Worm (Caenorhabditis elegans): ENCODE results near the gene pfd-5.
A peak's percentile ranks its signal among the peaks of the same experiment; 100 is the strongest.

The pfd-5 gene

DNA sequence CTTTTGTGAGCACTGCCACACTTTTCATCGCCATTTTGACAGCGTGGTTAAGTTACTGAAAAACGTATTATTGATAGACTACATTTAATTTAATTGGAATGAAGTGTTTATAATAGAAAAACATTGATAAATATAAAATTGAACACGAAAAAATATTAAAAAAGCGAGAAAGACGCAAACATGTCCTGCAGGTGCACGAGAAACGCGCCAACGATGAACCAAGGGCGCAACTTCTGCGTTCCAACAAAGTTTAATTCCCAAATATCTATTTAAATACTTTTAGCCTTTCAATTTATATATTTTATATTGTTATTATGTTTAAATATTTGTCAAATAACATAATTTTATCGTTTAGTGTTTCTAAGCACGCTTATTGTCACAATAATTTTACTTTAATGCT lies 35.5 kb upstream of the pfd-5 start, which contains the start of gene ndus-8:
TSS of gene ndus-8 (minus strand) at position 55 of the 400 bp plus-strand sequence.
- no peak for TF ChIP-seq sptf-1 (tag; optimal IDR thresholded peaks at IDR 0.05)
- peak; percentile 48 for TF ChIP-seq mep-1 (tag; optimal IDR thresholded peaks at IDR 0.05)
- TF ChIP-seq ceh-39 (tag; optimal IDR thresholded peaks at IDR 0.05) = no peak
- peak; percentile 56 for TF ChIP-seq lin-13 (tag; optimal IDR thresholded peaks at IDR 0.05)
- TF ChIP-seq nhr-237 (tag; optimal IDR thresholded peaks at IDR 0.05) = no peak
- no peak for TF ChIP-seq flh-1 (GFP tag; optimal IDR thresholded peaks at IDR 0.05)
- TF ChIP-seq hlh-1 (tag; optimal IDR thresholded peaks at IDR 0.05) = no peak
- no peak for TF ChIP-seq cnd-1 (tag; optimal IDR thresholded peaks at IDR 0.05)
- no peak for TF ChIP-seq sem-2 (GFP tag; optimal IDR thresholded peaks at IDR 0.05)
- TF ChIP-seq ces-1 (GFP tag; optimal IDR thresholded peaks at IDR 0.05) = no peak
- no peak for TF ChIP-seq unc-62 (GFP tag; optimal IDR thresholded peaks at IDR 0.05)
- peak; percentile 64 for TF ChIP-seq lsy-2 (tag; optimal IDR thresholded peaks at IDR 0.05)
- no peak for TF ChIP-seq mls-2 (tag; optimal IDR thresholded peaks at IDR 0.05)
- no peak for TF ChIP-seq ham-2 (GFP tag; optimal IDR thresholded peaks at IDR 0.05)
- no peak for TF ChIP-seq pha-4 (tag; optimal IDR thresholded peaks at IDR 0.05)
- TF ChIP-seq unc-120 (tag; optimal IDR thresholded peaks at IDR 0.05; ENCODE audit: poor library complexity, severe bottlenecking) = no peak

DNA sequence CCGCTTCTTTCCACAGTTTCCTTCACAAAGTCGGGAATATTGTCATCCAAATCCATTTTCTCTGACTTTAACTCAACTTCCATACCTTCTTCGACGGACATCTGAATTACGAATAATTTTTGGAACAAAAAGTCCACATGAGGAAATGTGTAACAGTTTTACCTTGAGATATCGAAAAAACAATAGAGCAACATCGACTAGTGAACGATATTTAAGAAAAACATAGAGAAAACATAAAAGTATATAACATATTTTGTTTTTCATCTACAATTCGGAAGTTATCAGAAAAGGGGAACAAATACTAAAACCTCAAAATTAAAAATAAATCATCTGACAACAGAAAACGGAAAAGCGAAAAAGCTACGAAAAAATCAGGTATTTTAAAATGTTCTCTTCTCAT lies 34.1 kb upstream of the pfd-5 start, which contains the start of gene adr-2:
TSS of gene adr-2 (minus strand) at position 101 of the 400 bp plus-strand sequence.
- no peak for TF ChIP-seq mab-5 (tag; optimal IDR thresholded peaks at IDR 0.05)
- no peak for TF ChIP-seq ham-2 (GFP tag; optimal IDR thresholded peaks at IDR 0.05)
- no peak for TF ChIP-seq M03D4.4 (tag; optimal IDR thresholded peaks at IDR 0.05)
- no peak for TF ChIP-seq zip-8 (tag; optimal IDR thresholded peaks at IDR 0.05)
- TF ChIP-seq ces-1 (GFP tag; optimal IDR thresholded peaks at IDR 0.05) = no peak
- TF ChIP-seq sem-2 (GFP tag; optimal IDR thresholded peaks at IDR 0.05) = no peak
- TF ChIP-seq blmp-1 (tag; optimal IDR thresholded peaks at IDR 0.05) = no peak
- no peak for TF ChIP-seq lin-13 (tag; optimal IDR thresholded peaks at IDR 0.05)
- no peak for TF ChIP-seq unc-62 (GFP tag; optimal IDR thresholded peaks at IDR 0.05)

DNA sequence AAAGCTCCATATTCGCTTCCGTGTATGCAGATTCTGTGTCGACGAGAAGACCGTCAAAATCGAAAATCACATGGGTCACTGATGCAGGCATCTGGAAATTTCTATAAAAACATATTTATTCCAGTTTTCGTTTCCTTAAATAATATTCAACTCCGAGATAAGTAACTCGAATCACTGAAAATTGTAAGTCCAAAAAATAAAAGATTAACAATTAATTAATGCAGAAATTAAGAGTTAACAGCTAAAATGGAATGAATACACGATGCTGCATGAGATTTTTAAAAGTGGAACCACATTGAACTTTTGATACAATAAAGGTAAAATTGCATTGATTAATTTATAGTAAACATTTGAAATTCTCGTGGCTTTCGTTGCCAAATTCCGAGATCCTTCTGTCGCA lies 32.2 kb upstream of the pfd-5 start, which contains the start of gene R151.10:
TSS of gene R151.10 (minus strand) at position 101 of the 400 bp plus-strand sequence.
- TF ChIP-seq ceh-43 (GFP tag; optimal IDR thresholded peaks at IDR 0.05) = no peak

DNA sequence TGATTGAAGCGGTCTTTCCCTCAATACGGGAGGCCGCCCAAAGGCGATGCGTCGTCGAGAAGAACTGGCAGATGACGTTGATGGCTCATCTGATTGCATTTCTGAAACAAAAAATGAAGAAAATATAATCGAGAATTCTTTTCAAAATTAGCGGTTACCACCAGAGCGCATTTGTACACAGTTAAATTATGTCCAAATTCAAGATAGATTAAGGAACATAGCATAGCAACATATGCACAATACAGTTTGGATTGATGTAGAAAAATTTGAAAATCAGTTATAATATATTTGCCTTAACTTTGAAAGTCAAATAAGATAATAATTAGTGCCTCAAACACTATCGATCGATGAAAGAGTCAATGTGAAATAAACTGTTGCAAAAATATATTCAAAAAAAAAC lies 31.0 kb upstream of the pfd-5 start, which contains the start of gene R151.8:
TSS of gene R151.8 (minus strand) at position 101 of the 400 bp plus-strand sequence.
- no peak for TF ChIP-seq elt-3 (tag; optimal IDR thresholded peaks at IDR 0.05)
- TF ChIP-seq M03D4.4 (tag; optimal IDR thresholded peaks at IDR 0.05) = no peak
- no peak for TF ChIP-seq lin-32 (GFP tag; optimal IDR thresholded peaks at IDR 0.05)
- no peak for TF ChIP-seq nhr-28 (tag; optimal IDR thresholded peaks at IDR 0.05)
- no peak for TF ChIP-seq sptf-1 (tag; optimal IDR thresholded peaks at IDR 0.05)
- no peak for TF ChIP-seq ztf-11 (tag; optimal IDR thresholded peaks at IDR 0.05)
- no peak for TF ChIP-seq mab-5 (tag; optimal IDR thresholded peaks at IDR 0.05)
- TF ChIP-seq snpc-4 (tag; optimal IDR thresholded peaks at IDR 0.05) = no peak
- TF ChIP-seq bed-3 (GFP tag; optimal IDR thresholded peaks at IDR 0.05) = no peak
- no peak for TF ChIP-seq pha-4 (tag; optimal IDR thresholded peaks at IDR 0.05)
- TF ChIP-seq zip-8 (tag; optimal IDR thresholded peaks at IDR 0.05) = no peak
- no peak for TF ChIP-seq nhr-237 (tag; optimal IDR thresholded peaks at IDR 0.05)
- TF ChIP-seq ham-2 (GFP tag; optimal IDR thresholded peaks at IDR 0.05) = no peak
- TF ChIP-seq mep-1 (tag; optimal IDR thresholded peaks at IDR 0.05) = no peak
- TF ChIP-seq unc-39 (tag; optimal IDR thresholded peaks at IDR 0.05) = no peak
- no peak for TF ChIP-seq lsy-2 (tag; optimal IDR thresholded peaks at IDR 0.05)
- TF ChIP-seq flh-1 (GFP tag; optimal IDR thresholded peaks at IDR 0.05) = no peak

DNA sequence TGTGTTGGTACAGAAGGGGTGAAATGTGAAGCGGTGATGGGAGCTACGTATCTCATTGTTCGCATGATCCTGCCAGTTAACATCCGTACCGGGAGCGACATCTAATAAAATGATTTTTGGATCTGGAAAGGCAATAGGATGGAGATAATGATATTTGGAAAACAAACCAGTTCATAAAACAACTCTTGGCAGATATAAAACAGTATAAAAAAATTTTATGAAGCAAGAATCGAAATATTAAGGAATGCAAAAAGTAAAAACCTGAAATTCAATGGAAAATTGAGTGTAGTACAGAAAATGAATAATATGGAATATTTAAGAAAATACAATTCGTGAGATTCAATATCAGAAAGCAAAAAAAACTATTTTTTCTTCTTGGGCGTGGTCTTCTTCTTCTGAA lies 27.9 kb upstream of the pfd-5 start, which contains the start of gene hsp-75:
TSS of gene hsp-75 (minus strand) at position 101 of the 400 bp plus-strand sequence.
- TF ChIP-seq unc-39 (tag; optimal IDR thresholded peaks at IDR 0.05) (no peak), drap-1 (GFP tag; optimal IDR thresholded peaks at IDR 0.05) (no peak), nhr-237 (tag; optimal IDR thresholded peaks at IDR 0.05) (no peak)

DNA sequence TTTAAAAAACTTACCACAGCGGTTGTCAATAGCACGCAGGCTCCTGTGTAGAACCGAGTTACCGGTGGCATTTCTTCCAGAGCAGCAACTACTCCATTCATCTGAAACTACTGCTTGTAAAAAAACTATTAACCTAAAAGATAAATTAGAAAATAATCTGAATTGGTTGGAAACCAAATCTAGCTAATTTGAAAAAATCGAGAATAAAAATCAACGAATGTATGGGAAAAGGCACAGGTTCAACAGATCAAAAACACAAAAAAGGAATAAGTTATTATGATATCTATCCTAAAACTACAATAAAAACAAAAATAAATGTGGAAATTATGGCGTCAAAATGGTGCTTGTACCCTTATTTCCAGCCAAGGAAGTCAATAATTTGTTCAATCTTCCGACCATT lies 24.3 kb upstream of the pfd-5 start, which contains the start of gene der-2:
TSS of gene der-2 (minus strand) at position 101 of the 400 bp plus-strand sequence.
- no peak for TF ChIP-seq lin-13 (tag; optimal IDR thresholded peaks at IDR 0.05)
- TF ChIP-seq lin-32 (GFP tag; optimal IDR thresholded peaks at IDR 0.05) = no peak
- no peak for TF ChIP-seq ztf-11 (tag; optimal IDR thresholded peaks at IDR 0.05)
- TF ChIP-seq nhr-28 (tag; optimal IDR thresholded peaks at IDR 0.05) = no peak
- no peak for TF ChIP-seq mab-5 (tag; optimal IDR thresholded peaks at IDR 0.05)
- no peak for TF ChIP-seq ham-2 (GFP tag; optimal IDR thresholded peaks at IDR 0.05)
- TF ChIP-seq flh-1 (GFP tag; optimal IDR thresholded peaks at IDR 0.05) = no peak
- no peak for TF ChIP-seq zip-8 (tag; optimal IDR thresholded peaks at IDR 0.05)

All from whole organism, mixed stage, embryonic.